Fruit fly (Drosophila melanogaster): ENCODE data around the gene CG10969.

The CG10969 gene

dm6 chr3L:12813907-12814306 lies 33.0 kb upstream of the CG10969 start, which contains the start of the genes Sf3a2 and CG42588 (continued):
- TF ChIP-seq ftz-f1 (GFP tag; optimal IDR thresholded peaks at IDR 0.05) (peak; percentile 10), CG8359 (GFP tag; optimal IDR thresholded peaks at IDR 0.05; ENCODE audit: borderline replicate concordance) (no peak), Neu2 (GFP tag; optimal IDR thresholded peaks at IDR 0.05; ENCODE audit: borderline replicate concordance) (no peak), CkIIα-i1 (GFP tag; IDR thresholded peaks at IDR 0.05) (no peak), CG2889 (GFP tag; IDR thresholded peaks at IDR 0.05) (0 out of 3 replicates have a peak, but pooled peaks have one; percentile 29), CG9876 (GFP tag; optimal IDR thresholded peaks at IDR 0.05) (no peak), Fer3 (tag; optimal IDR thresholded peaks at IDR 0.05) (no peak), CG10959 (GFP tag; IDR thresholded peaks at IDR 0.05) (0 out of 2 replicates have a peak, but pooled peaks have one; percentile 26), Oli (tag; optimal IDR thresholded peaks at IDR 0.05) (no peak), zfh2 (GFP tag; optimal IDR thresholded peaks at IDR 0.05) (peak; percentile 26), pzg (GFP tag; optimal IDR thresholded peaks at IDR 0.05) (peak; percentile 66), gfzf (GFP tag; optimal IDR thresholded peaks at IDR 0.05) (peak; percentile 62), kni (GFP tag; optimal IDR thresholded peaks at IDR 0.05) (no peak), pb (GFP tag; optimal IDR thresholded peaks at IDR 0.05) (no peak), tin (GFP tag; optimal IDR thresholded peaks at IDR 0.05) (peak; percentile 74), CG15269 (tag; optimal IDR thresholded peaks at IDR 0.05) (no peak), CG34376 (GFP tag; optimal IDR thresholded peaks at IDR 0.05) (no peak), gem (tag; optimal IDR thresholded peaks at IDR 0.05) (peak; percentile 72), Atf6 (GFP tag; IDR thresholded peaks at IDR 0.05) (peak; percentile 76; the same call in 1 of the 2 replicates), CG11696 (GFP tag; IDR thresholded peaks at IDR 0.05) (no peak), fd102C (GFP tag; optimal IDR thresholded peaks at IDR 0.05) (no peak), fu2 (GFP tag; optimal IDR thresholded peaks at IDR 0.05) (peak; percentile 25), cad (GFP tag; optimal IDR thresholded peaks at IDR 0.05) (no peak), CG3065 (GFP tag; optimal IDR thresholded peaks at IDR 0.05) (no peak), Hand (GFP tag; optimal IDR thresholded peaks at IDR 0.05) (no peak), pros (GFP tag; optimal IDR thresholded peaks at IDR 0.05) (no peak), repo (GFP tag; optimal IDR thresholded peaks at IDR 0.05) (no peak), Vsx1 (GFP tag; optimal IDR thresholded peaks at IDR 0.05) (no peak), Gug (GFP tag; IDR thresholded peaks at IDR 0.05) (peak; percentile 75; the same call in 3 of the 4 replicates), yki (optimal IDR thresholded peaks at IDR 0.05) (no peak), Sry-δ (GFP tag; optimal IDR thresholded peaks at IDR 0.05) (peak; percentile 80), CG8290 (GFP tag; optimal IDR thresholded peaks at IDR 0.05) (peak; percentile 63), CG8290 (tag; optimal IDR thresholded peaks at IDR 0.05) (no peak), CG12104 (GFP tag; optimal IDR thresholded peaks at IDR 0.05) (no peak), Dref (GFP tag; IDR thresholded peaks at IDR 0.05) (peak; percentile 61), CG13624 (GFP tag; optimal IDR thresholded peaks at IDR 0.05) (peak; percentile 64), CG17829 (tag; optimal IDR thresholded peaks at IDR 0.05) (peak; percentile 83), Spps (tag; optimal IDR thresholded peaks at IDR 0.05) (peak; percentile 26), CG10979 (tag; optimal IDR thresholded peaks at IDR 0.05) (peak; percentile 65), mld (GFP tag; IDR thresholded peaks at IDR 0.05; ENCODE audit: partially characterized antibody) (no peak), CG6813 (GFP tag; optimal IDR thresholded peaks at IDR 0.05) (no peak), CG11695 (GFP tag; IDR thresholded peaks at IDR 0.05) (0 out of 3 replicates have a peak, but pooled peaks have one; percentile 54), CG15011 (GFP tag; optimal IDR thresholded peaks at IDR 0.05) (no peak), sens-2 (GFP tag; IDR thresholded peaks at IDR 0.05) (no peak), CG2875 (GFP tag; optimal IDR thresholded peaks at IDR 0.05) (no peak), CG31365 (tag; optimal IDR thresholded peaks at IDR 0.05) (no peak), Fer1 (GFP tag; optimal IDR thresholded peaks at IDR 0.05) (peak; percentile 23), CG7963 (GFP tag; IDR thresholded peaks at IDR 0.05; ENCODE audit: partially characterized antibody) (peak; percentile 40; the same call in 1 of the 3 replicates), eyg (GFP tag; optimal IDR thresholded peaks at IDR 0.05) (no peak), crol (GFP tag; IDR thresholded peaks at IDR 0.05) (no peak), Dp (GFP tag; optimal IDR thresholded peaks at IDR 0.05) (peak; percentile 22)
